Worm (Caenorhabditis elegans): ENCODE data around the gene ubc-15.

ubc-15 gene

ce11 chrII:2940747-2941146 is 27.3 kb upstream of the ubc-15 start, which contains the start of gene irld-66:
TSS of gene irld-66 (minus strand) at chrII:2940847.
- TF ChIP-seq snu-23 (GFP tag; optimal IDR thresholded peaks at IDR 0.05) (no peak), mab-9 (GFP tag; IDR thresholded peaks at IDR 0.05) (no peak), ama-1 (optimal IDR thresholded peaks at IDR 0.05) (no peak), snpc-4 (tag; optimal IDR thresholded peaks at IDR 0.05) (no peak), nhr-84 (tag; optimal IDR thresholded peaks at IDR 0.05) (no peak), nhr-237 (tag; optimal IDR thresholded peaks at IDR 0.05) (no peak), rnt-1 (tag; optimal IDR thresholded peaks at IDR 0.05) (no peak)

- TF ChIP-seq fkh-4 (tag; optimal IDR thresholded peaks at IDR 0.05; ENCODE audit: borderline replicate concordance), result no peak
- no peak for TF ChIP-seq nhr-237 (tag; optimal IDR thresholded peaks at IDR 0.05)
- no peak for TF ChIP-seq tbx-2 (tag; optimal IDR thresholded peaks at IDR 0.05)
- TF ChIP-seq snpc-4 (tag; optimal IDR thresholded peaks at IDR 0.05), result no peak
- no peak for TF ChIP-seq ztf-4 (tag; optimal IDR thresholded peaks at IDR 0.05)
- no peak for TF ChIP-seq aha-1 (tag; optimal IDR thresholded peaks at IDR 0.05)
- TF ChIP-seq efl-3 (GFP tag; optimal IDR thresholded peaks at IDR 0.05), result no peak
- TF ChIP-seq irx-1 (tag; optimal IDR thresholded peaks at IDR 0.05), result no peak
- TF ChIP-seq ceh-8 (GFP tag; optimal IDR thresholded peaks at IDR 0.05), result no peak
- no peak for TF ChIP-seq hlh-4 (tag; optimal IDR thresholded peaks at IDR 0.05)
- no peak for TF ChIP-seq jun-1 (tag; optimal IDR thresholded peaks at IDR 0.05)
- no peak for TF ChIP-seq ceh-88 (GFP tag; IDR thresholded peaks at IDR 0.05)
Observed at ce11 chrII:2939681-2940080, 26.3 kb upstream of the ubc-15 start.

- TF ChIP-seq snpc-4 (tag; optimal IDR thresholded peaks at IDR 0.05), result no peak
- no peak for TF ChIP-seq ceh-8 (GFP tag; optimal IDR thresholded peaks at IDR 0.05)
- no peak for TF ChIP-seq C16A3.4 (tag; optimal IDR thresholded peaks at IDR 0.05)
- no peak for TF ChIP-seq zag-1 (tag; optimal IDR thresholded peaks at IDR 0.05)
- no peak for TF ChIP-seq lin-15B (tag; optimal IDR thresholded peaks at IDR 0.05)
- no peak for TF ChIP-seq C34B4.2 (tag; optimal IDR thresholded peaks at IDR 0.05)
- no peak for TF ChIP-seq pqm-1 (tag; optimal IDR thresholded peaks at IDR 0.05)
- no peak for TF ChIP-seq skn-1 (tag; optimal IDR thresholded peaks at IDR 0.05)
- no peak for TF ChIP-seq fos-1 (tag; optimal IDR thresholded peaks at IDR 0.05)
- no peak for TF ChIP-seq swsn-7 (tag; optimal IDR thresholded peaks at IDR 0.05)
- TF ChIP-seq elt-3 (tag; optimal IDR thresholded peaks at IDR 0.05), result no peak
- no peak for TF ChIP-seq snu-23 (GFP tag; optimal IDR thresholded peaks at IDR 0.05)
- no peak for TF ChIP-seq ceh-82 (tag; optimal IDR thresholded peaks at IDR 0.05)
- TF ChIP-seq jun-1 (tag; optimal IDR thresholded peaks at IDR 0.05), result no peak
- no peak for TF ChIP-seq ztf-4 (tag; optimal IDR thresholded peaks at IDR 0.05)
Observed at ce11 chrII:2937852-2938251, 24.4 kb upstream of the ubc-15 start, which contains the start of gene irld-65. TSS of gene irld-65 (minus strand) at chrII:2937952.

ce11 chrII:2934354-2934753 is 20.9 kb upstream of the ubc-15 start, which contains the start of gene irld-67:
TSS of gene irld-67 (minus strand) at chrII:2934454.
- no peak for TF ChIP-seq dsc-1 (tag; optimal IDR thresholded peaks at IDR 0.05)
- TF ChIP-seq ceh-82 (tag; optimal IDR thresholded peaks at IDR 0.05), result no peak
- no peak for TF ChIP-seq pag-3 (tag; optimal IDR thresholded peaks at IDR 0.05; ENCODE audit: borderline replicate concordance, insufficient read depth)
- TF ChIP-seq nhr-71 (tag; optimal IDR thresholded peaks at IDR 0.05), result no peak
- TF ChIP-seq C04F5.9 (tag; optimal IDR thresholded peaks at IDR 0.05), result no peak
- TF ChIP-seq mep-1 (tag; optimal IDR thresholded peaks at IDR 0.05), result no peak
- no peak for TF ChIP-seq snpc-4 (tag; optimal IDR thresholded peaks at IDR 0.05)
- TF ChIP-seq xbp-1 (tag; optimal IDR thresholded peaks at IDR 0.05), result no peak
- TF ChIP-seq sup-37 (GFP tag; optimal IDR thresholded peaks at IDR 0.05), result no peak
- no peak for TF ChIP-seq skn-1 (tag; optimal IDR thresholded peaks at IDR 0.05)

ce11 chrII:2931564-2931963 is 18.2 kb upstream of the ubc-15 start:
- no peak for TF ChIP-seq efl-1 (optimal IDR thresholded peaks at IDR 0.05)
- TF ChIP-seq efl-1 (GFP tag; optimal IDR thresholded peaks at IDR 0.05 in 1 of 2), result peak in 1 of 2 experiments; percentile 65
- no peak for TF ChIP-seq hlh-4 (tag; optimal IDR thresholded peaks at IDR 0.05)

Data from whole organism, L1 larva.